Worm (Caenorhabditis elegans): ENCODE data around the gene W06F12.2.

W06F12.2 gene

DNA sequence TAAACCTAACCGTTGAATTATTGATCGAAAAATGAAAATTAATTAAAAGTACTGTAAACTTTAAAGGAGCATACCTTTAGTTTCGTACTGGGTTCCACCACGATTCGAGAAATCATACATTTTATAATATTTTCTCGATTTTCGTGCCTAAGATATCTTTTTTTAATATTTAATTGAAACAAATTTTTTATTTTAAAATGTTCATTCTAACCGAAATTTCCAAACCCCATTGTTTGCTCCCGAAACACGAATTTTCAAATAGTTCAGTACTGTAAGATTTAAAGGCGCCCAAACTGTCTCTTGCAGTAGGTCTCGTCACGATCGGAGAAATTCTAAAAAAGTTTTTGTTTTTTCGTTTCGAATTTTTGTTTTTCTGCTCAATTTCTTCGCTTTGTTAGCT lies 16.5 kb downstream of the W06F12.2 start:
- no peak for TF ChIP-seq pes-1 (GFP tag; IDR thresholded peaks at IDR 0.05)
- TF ChIP-seq F13C5.2 (tag; optimal IDR thresholded peaks at IDR 0.05): no peak
- TF ChIP-seq ets-7 (tag; optimal IDR thresholded peaks at IDR 0.05): no peak
- TF ChIP-seq sea-1 (GFP tag; conservative IDR thresholded peaks at IDR 0.05): no peak

DNA sequence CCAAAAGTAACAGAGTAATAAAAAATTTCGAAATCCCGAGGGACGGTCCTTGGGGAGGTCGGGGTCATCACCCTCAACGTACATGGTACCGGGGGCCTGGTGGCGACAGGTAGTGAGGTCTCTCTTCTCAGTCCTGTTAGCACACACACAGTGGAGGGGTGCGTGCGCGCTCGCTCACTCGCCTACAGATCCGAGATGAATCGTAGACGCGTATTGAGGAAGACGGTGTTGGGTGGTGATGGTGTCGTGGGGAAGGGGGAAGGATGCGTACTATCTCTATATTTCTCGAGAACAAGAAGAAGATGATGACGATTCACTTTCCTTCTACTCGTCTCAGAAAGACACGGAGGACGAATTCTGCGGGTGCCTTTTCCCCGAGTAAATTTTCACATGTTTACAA lies 17.7 kb downstream of the W06F12.2 start:
- peak; percentile 38; the same call in 1 of the 2 replicates for TF ChIP-seq sea-1 (GFP tag; conservative IDR thresholded peaks at IDR 0.05)
- TF ChIP-seq hmg-4 (GFP tag; optimal IDR thresholded peaks at IDR 0.05): peak; percentile 62
- no peak for TF ChIP-seq ceh-36 (tag; optimal IDR thresholded peaks at IDR 0.05)
- no peak for TF ChIP-seq tra-4 (tag; optimal IDR thresholded peaks at IDR 0.05)
- no peak for TF ChIP-seq tbx-11 (GFP tag; IDR thresholded peaks at IDR 0.05)
- TF ChIP-seq scrt-1 (GFP tag; IDR thresholded peaks at IDR 0.05): 0 out of 2 replicates have a peak, but pooled peaks have one; percentile 46
- TF ChIP-seq hnd-1 (tag; optimal IDR thresholded peaks at IDR 0.05): no peak
- peak; percentile 26; the same call in 1 of the 2 replicates for TF ChIP-seq flt-1 (GFP tag; IDR thresholded peaks at IDR 0.05)

DNA sequence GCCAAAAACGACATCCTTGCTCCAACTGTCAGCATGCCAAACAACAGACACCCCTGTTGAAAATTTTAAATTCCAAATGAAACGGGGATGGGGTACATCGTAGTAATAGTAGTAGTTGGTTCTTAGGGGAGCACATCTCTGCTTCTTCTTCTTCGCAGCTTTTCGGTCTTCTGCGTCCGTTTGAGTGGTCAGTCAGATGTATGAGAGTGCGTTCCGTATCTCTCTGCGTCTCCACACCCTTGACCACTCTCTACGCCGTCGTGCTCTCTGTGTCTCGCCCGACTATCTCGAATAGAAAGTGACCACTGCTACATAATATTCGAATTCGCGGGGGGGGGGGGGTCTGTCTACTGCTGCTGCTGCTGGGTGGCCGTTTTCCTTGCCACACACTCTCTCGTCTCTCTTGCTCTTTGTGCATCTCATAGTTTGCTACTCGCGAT lies 18.6 kb downstream of the W06F12.2 start:
- TF ChIP-seq F13C5.2 (tag; optimal IDR thresholded peaks at IDR 0.05): peak; percentile 56
- no peak for TF ChIP-seq tra-4 (tag; optimal IDR thresholded peaks at IDR 0.05)
- peak; percentile 16 for TF ChIP-seq ceh-36 (tag; optimal IDR thresholded peaks at IDR 0.05)
- TF ChIP-seq scrt-1 (GFP tag; IDR thresholded peaks at IDR 0.05): no peak
- TF ChIP-seq tbx-37 (GFP tag; conservative IDR thresholded peaks at IDR 0.05): no peak
- TF ChIP-seq hmg-4 (GFP tag; optimal IDR thresholded peaks at IDR 0.05): peak; percentile 68
- TF ChIP-seq tbx-11 (GFP tag; IDR thresholded peaks at IDR 0.05): no peak
- TF ChIP-seq sea-1 (GFP tag; conservative IDR thresholded peaks at IDR 0.05): no peak

DNA sequence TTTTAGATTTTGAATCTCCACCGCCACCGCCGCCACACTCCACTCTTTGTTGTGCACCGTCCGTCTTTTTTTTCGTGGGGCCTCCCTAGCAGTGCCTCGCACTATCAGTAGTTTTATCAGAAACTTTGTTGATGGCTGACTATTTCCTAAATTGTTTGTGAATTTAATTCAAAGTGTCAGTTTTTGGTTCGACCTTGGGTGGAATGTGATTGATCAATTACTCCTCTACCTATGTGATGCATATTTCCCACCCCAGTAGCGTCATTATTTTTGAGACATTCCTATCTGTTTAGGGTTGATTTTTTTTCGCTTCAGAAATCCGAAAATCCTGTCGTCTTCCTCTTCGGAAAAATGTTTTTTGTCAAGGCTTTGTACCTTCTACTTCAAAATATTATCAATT lies 20.8 kb downstream of the W06F12.2 start:
- TF ChIP-seq hmg-4 (GFP tag; optimal IDR thresholded peaks at IDR 0.05): no peak

- TF ChIP-seq ceh-13 (GFP tag; optimal IDR thresholded peaks at IDR 0.05): no peak
- TF ChIP-seq tbx-11 (GFP tag; IDR thresholded peaks at IDR 0.05): no peak
- TF ChIP-seq ama-1 (optimal IDR thresholded peaks at IDR 0.05): no peak
- TF ChIP-seq flt-1 (GFP tag; IDR thresholded peaks at IDR 0.05): no peak
- no peak for TF ChIP-seq hnd-1 (tag; optimal IDR thresholded peaks at IDR 0.05)
- no peak for TF ChIP-seq ceh-36 (tag; optimal IDR thresholded peaks at IDR 0.05)
- TF ChIP-seq pes-1 (GFP tag; IDR thresholded peaks at IDR 0.05): no peak
- no peak for TF ChIP-seq tbx-37 (GFP tag; conservative IDR thresholded peaks at IDR 0.05)
- no peak for TF ChIP-seq sea-1 (GFP tag; conservative IDR thresholded peaks at IDR 0.05)
- no peak for TF ChIP-seq tra-4 (tag; optimal IDR thresholded peaks at IDR 0.05)
- TF ChIP-seq scrt-1 (GFP tag; IDR thresholded peaks at IDR 0.05): no peak
- no peak for TF ChIP-seq aly-1 (tag; optimal IDR thresholded peaks at IDR 0.05)
- no peak for TF ChIP-seq F13C5.2 (tag; optimal IDR thresholded peaks at IDR 0.05)
- TF ChIP-seq B0310.2 (tag; optimal IDR thresholded peaks at IDR 0.05): no peak
- TF ChIP-seq hmg-4 (GFP tag; optimal IDR thresholded peaks at IDR 0.05): no peak
Observed at ce11 chrIII:13709122-13709521, 22.4 kb downstream of the W06F12.2 start.

DNA sequence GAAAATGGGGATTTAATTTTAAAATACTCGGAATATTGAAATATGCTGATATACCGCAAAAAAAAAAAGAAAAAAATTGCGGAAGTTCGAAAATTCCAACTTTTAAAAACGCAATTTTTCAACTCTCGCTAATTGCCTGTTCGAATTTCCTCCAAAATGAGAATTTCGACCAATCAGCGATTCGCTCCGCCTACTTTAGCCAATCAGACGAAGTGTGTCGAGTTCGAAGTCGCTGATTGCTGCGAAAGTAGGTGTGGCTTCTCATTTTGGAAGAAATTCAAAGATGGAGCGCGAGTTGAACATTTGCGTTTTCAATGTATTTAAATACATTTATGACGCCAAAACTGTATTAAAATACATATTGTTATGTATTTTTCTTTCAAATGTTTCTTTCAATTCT lies 23.1 kb downstream of the W06F12.2 start:
- TF ChIP-seq hmbx-1 (tag; optimal IDR thresholded peaks at IDR 0.05) (no peak), F13C5.2 (tag; optimal IDR thresholded peaks at IDR 0.05) (no peak), scrt-1 (GFP tag; IDR thresholded peaks at IDR 0.05) (no peak), ets-7 (tag; optimal IDR thresholded peaks at IDR 0.05) (no peak), hnd-1 (tag; optimal IDR thresholded peaks at IDR 0.05) (no peak), hmg-4 (GFP tag; optimal IDR thresholded peaks at IDR 0.05) (no peak), flt-1 (GFP tag; IDR thresholded peaks at IDR 0.05) (no peak), B0310.2 (tag; optimal IDR thresholded peaks at IDR 0.05) (no peak), aly-1 (tag; optimal IDR thresholded peaks at IDR 0.05) (no peak)

DNA sequence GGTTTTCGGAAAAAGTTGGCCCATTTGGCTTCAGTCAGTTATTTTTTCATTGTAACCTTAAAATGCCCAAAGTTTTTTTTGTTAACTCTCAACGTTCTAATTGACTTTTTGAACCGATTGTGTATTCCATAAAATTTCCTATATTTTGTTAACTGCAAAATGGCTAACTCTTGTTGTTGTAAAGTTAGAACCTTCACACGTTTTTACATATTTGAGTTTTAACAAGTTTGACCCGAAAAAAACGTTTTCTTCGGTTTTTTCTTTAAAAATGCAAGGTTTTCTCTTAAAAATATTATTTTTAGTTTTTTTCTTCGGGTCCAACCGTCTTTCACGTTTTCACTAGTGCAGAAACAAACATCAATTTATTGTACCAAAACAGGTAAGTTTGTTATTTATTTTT lies 29.8 kb downstream of the W06F12.2 start, which contains the start of gene lit-1:
TSS of gene lit-1 (plus strand) at position 301 of the 400 bp plus-strand sequence.
- TF ChIP-seq scrt-1 (GFP tag; IDR thresholded peaks at IDR 0.05) (no peak), tbx-11 (GFP tag; IDR thresholded peaks at IDR 0.05) (no peak), tbx-37 (GFP tag; conservative IDR thresholded peaks at IDR 0.05) (no peak), aly-1 (tag; optimal IDR thresholded peaks at IDR 0.05) (no peak), pes-1 (GFP tag; IDR thresholded peaks at IDR 0.05) (no peak), F13C5.2 (tag; optimal IDR thresholded peaks at IDR 0.05) (no peak), hmg-4 (GFP tag; optimal IDR thresholded peaks at IDR 0.05) (no peak), flt-1 (GFP tag; IDR thresholded peaks at IDR 0.05) (no peak), ama-1 (optimal IDR thresholded peaks at IDR 0.05) (no peak)

DNA sequence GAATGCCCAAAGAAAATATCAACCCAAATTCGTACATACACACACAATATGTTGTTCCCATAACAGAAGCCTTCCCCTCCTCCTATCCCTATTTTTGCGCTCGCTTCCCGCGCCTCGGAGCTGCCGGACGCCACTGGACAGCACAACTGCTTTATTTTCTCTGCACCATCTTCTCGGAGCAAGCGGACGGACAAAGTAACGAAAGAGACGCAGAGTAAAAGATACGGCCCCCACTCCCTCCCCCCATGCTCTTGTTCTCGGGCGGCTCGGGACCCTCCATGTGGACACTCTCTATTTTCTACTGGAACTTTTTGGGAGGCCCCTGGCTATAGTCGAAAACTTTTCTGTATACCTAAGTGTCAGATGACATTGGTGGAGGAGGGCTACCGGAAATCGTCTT lies 33.7 kb downstream of the W06F12.2 start:
- no peak for TF ChIP-seq pes-1 (GFP tag; IDR thresholded peaks at IDR 0.05)
- no peak for TF ChIP-seq ama-1 (optimal IDR thresholded peaks at IDR 0.05)
- TF ChIP-seq aly-1 (tag; optimal IDR thresholded peaks at IDR 0.05): no peak
- no peak for TF ChIP-seq ceh-13 (GFP tag; optimal IDR thresholded peaks at IDR 0.05)
- TF ChIP-seq hmg-4 (GFP tag; optimal IDR thresholded peaks at IDR 0.05): no peak
- TF ChIP-seq ets-7 (tag; optimal IDR thresholded peaks at IDR 0.05): no peak
- TF ChIP-seq sea-1 (GFP tag; conservative IDR thresholded peaks at IDR 0.05): no peak
- no peak for TF ChIP-seq tra-4 (tag; optimal IDR thresholded peaks at IDR 0.05)
- TF ChIP-seq flt-1 (GFP tag; IDR thresholded peaks at IDR 0.05): no peak
- TF ChIP-seq hmbx-1 (tag; optimal IDR thresholded peaks at IDR 0.05): no peak
- no peak for TF ChIP-seq B0310.2 (tag; optimal IDR thresholded peaks at IDR 0.05)
- TF ChIP-seq hnd-1 (tag; optimal IDR thresholded peaks at IDR 0.05): no peak
- TF ChIP-seq tbx-11 (GFP tag; IDR thresholded peaks at IDR 0.05): no peak
- no peak for TF ChIP-seq scrt-1 (GFP tag; IDR thresholded peaks at IDR 0.05)
- TF ChIP-seq F13C5.2 (tag; optimal IDR thresholded peaks at IDR 0.05): no peak
- no peak for TF ChIP-seq ceh-36 (tag; optimal IDR thresholded peaks at IDR 0.05)
- no peak for TF ChIP-seq tbx-37 (GFP tag; conservative IDR thresholded peaks at IDR 0.05)

Data from whole organism, early embryonic.